Worm (Caenorhabditis elegans): ENCODE measurements around the gene sec-24.2.

The sec-24.2 gene

ce11 chrIV:12398437-12398836 lies 37.8 kb upstream of the sec-24.2 start, which contains the start of gene acs-20:
Gene acs-20, minus strand, starts transcription at chrIV:12398706.
- TF ChIP-seq B0336.3 (GFP tag; IDR thresholded peaks at IDR 0.05) (no peak), snpc-1.1 (tag; optimal IDR thresholded peaks at IDR 0.05; ENCODE audit: insufficient read depth) (no peak), sptf-2 (GFP tag; optimal IDR thresholded peaks at IDR 0.05) (no peak), chd-7 (tag; optimal IDR thresholded peaks at IDR 0.05) (no peak), bed-2 (GFP tag; IDR thresholded peaks at IDR 0.05) (no peak), T07F8.4 (tag; optimal IDR thresholded peaks at IDR 0.05) (no peak), egl-44 (GFP tag; IDR thresholded peaks at IDR 0.05) (no peak), sdz-38 (tag; optimal IDR thresholded peaks at IDR 0.05) (no peak)

- TF ChIP-seq B0261.1 (tag; optimal IDR thresholded peaks at IDR 0.05) = no peak
- no peak for TF ChIP-seq unc-62 (GFP tag; optimal IDR thresholded peaks at IDR 0.05)
- TF ChIP-seq cebp-2 (GFP tag; IDR thresholded peaks at IDR 0.05) = 0 out of 2 replicates have a peak, but pooled peaks have one; percentile 41
Observed at ce11 chrIV:12396645-12397258, 36.2 kb upstream of the sec-24.2 start.

- TF ChIP-seq egrh-3 (GFP tag; IDR thresholded peaks at IDR 0.05) (peak; percentile 85), gei-17 (GFP tag; optimal IDR thresholded peaks at IDR 0.05) (peak; percentile 34), tbx-9 (tag; optimal IDR thresholded peaks at IDR 0.05; ENCODE audit: borderline replicate concordance) (no peak), lin-26 (GFP tag; IDR thresholded peaks at IDR 0.05) (peak; percentile 61; the same call in 1 of the 2 replicates), cebp-1 (GFP tag; IDR thresholded peaks at IDR 0.05) (peak; percentile 83), cebp-1 (tag; optimal IDR thresholded peaks at IDR 0.05) (peak; percentile 89), zfh-2 (GFP tag; conservative IDR thresholded peaks at IDR 0.05) (peak; percentile 58; the same call in 1 of the 2 replicates), hlh-12 (tag; optimal IDR thresholded peaks at IDR 0.05) (no peak), snpc-3.4 (tag; optimal IDR thresholded peaks at IDR 0.05) (peak; percentile 75), let-526 (GFP tag; IDR thresholded peaks at IDR 0.05) (peak; percentile 97), xnd-1 (tag; optimal IDR thresholded peaks at IDR 0.05) (peak; percentile 68), Y53G8AR.9 (GFP tag; conservative IDR thresholded peaks at IDR 0.05) (peak; percentile 77), rec-8 (tag; optimal IDR thresholded peaks at IDR 0.05) (peak; percentile 68 to 85), madf-8 (GFP tag; conservative IDR thresholded peaks at IDR 0.05) (peak; percentile 86), nfya-1 (tag; optimal IDR thresholded peaks at IDR 0.05; ENCODE audit: borderline replicate concordance, insufficient read depth) (no peak), unc-62 (GFP tag; optimal IDR thresholded peaks at IDR 0.05) (no peak), F23B12.7 (tag; optimal IDR thresholded peaks at IDR 0.05; ENCODE audit: insufficient read depth) (peak; percentile 93), mes-4 (tag; optimal IDR thresholded peaks at IDR 0.05) (no peak), ztf-22 (GFP tag; optimal IDR thresholded peaks at IDR 0.05) (no peak), madf-6 (GFP tag; IDR thresholded peaks at IDR 0.05) (peak; percentile 95), ekl-4 (GFP tag; IDR thresholded peaks at IDR 0.05) (peak; percentile 95), dox-1 (GFP tag; IDR thresholded peaks at IDR 0.05) (peak; percentile 97), rpc-1 (optimal IDR thresholded peaks at IDR 0.05) (peak; percentile 15), rpc-1 (tag; optimal IDR thresholded peaks at IDR 0.05) (peak; percentile 6), Y67H2A.10 (GFP tag; conservative IDR thresholded peaks at IDR 0.05) (peak; percentile 92), hlh-26 (GFP tag; conservative IDR thresholded peaks at IDR 0.05) (no peak), Y53F4B.3 (GFP tag; IDR thresholded peaks at IDR 0.05) (peak; percentile 77; the same call in 1 of the 2 replicates), ceh-58 (GFP tag; IDR thresholded peaks at IDR 0.05) (no peak), him-1 (tag; optimal IDR thresholded peaks at IDR 0.05) (peak; percentile 71), F57C9.4 (tag; optimal IDR thresholded peaks at IDR 0.05) (no peak), madf-3 (GFP tag; IDR thresholded peaks at IDR 0.05) (peak; percentile 95), snpc-1.3 (tag; optimal IDR thresholded peaks at IDR 0.05; ENCODE audit: insufficient read depth) (peak; percentile 94), nhr-120 (GFP tag; IDR thresholded peaks at IDR 0.05) (0 out of 2 replicates have a peak, but pooled peaks have one; percentile 62)
Observed at ce11 chrIV:12391003-12391637, 30.5 kb upstream of the sec-24.2 start, which contains the start of the genes rps-23 and dpm-3. Gene rps-23, minus strand, starts transcription at chrIV:12391053. Gene dpm-3, plus strand, starts transcription at chrIV:12391587.
